Fruit fly (Drosophila melanogaster) whole organism, adult: ENCODE results near the gene CG10681.

Experiments
- CG11617 ChIP-seq: fragments of 200-800 bp; sonication (Bioruptor generic); optimal IDR thresholded peaks from 2 replicates; lab custom pipeline; 2017; ENCODE audit warnings: mild to moderate bottlenecking, missing biosample characterization, missing genetic modification reagents, missing genetic modification characterization
- CG12768 ChIP-seq: fragments of 200-800 bp; sonication (Bioruptor generic); optimal IDR thresholded peaks from 2 replicates; lab custom pipeline; 2017; ENCODE audit warnings: missing biosample characterization, missing genetic modification characterization, mild to moderate bottlenecking, moderate library complexity, missing genetic modification reagents
- CG14711 ChIP-seq: fragments of 200-800 bp; sonication (Bioruptor generic); optimal IDR thresholded peaks from 2 replicates; lab custom pipeline; 2018; ENCODE audit warnings: missing biosample characterization, mild to moderate bottlenecking, missing genetic modification characterization, moderate library complexity
- CG1620 ChIP-seq: fragments of 200-800 bp; sonication (Bioruptor generic); optimal IDR thresholded peaks from 2 replicates; lab custom pipeline; 2016; ENCODE audit warnings: missing biosample characterization, missing genetic modification characterization
- CG33017 ChIP-seq: fragments of 200-800 bp; sonication (Bioruptor generic); optimal IDR thresholded peaks from 2 replicates; lab custom pipeline; 2018; ENCODE audit warnings: missing biosample characterization, mild to moderate bottlenecking, missing genetic modification characterization, moderate library complexity
- CG7101 ChIP-seq: fragments of 200-800 bp; sonication (Bioruptor generic); optimal IDR thresholded peaks from 2 replicates; lab custom pipeline; 2018; ENCODE audit warnings: missing biosample characterization, mild to moderate bottlenecking, missing genetic modification characterization, moderate library complexity
- Clk ChIP-seq: fragments of 200-800 bp; sonication (Bioruptor generic); optimal IDR thresholded peaks from 2 replicates; lab custom pipeline; 2017; ENCODE audit warnings: missing biosample characterization, missing genetic modification characterization
- Crg-1 ChIP-seq: fragments of 200-800 bp; sonication (Bioruptor generic); optimal IDR thresholded peaks from 2 replicates; lab custom pipeline; 2016; ENCODE audit warnings: missing biosample characterization, missing genetic modification characterization
- cnc ChIP-seq, 2 experiments: fragments of >200 bp; optimal IDR thresholded peaks; 2 replicates each; lab custom pipeline; 2017
- kay ChIP-seq: fragments of 200-800 bp; sonication (Bioruptor generic); peaks from one replicate; lab custom pipeline; 2016; ENCODE audit warnings: missing biosample characterization, missing genetic modification characterization, borderline replicate concordance
- ovo ChIP-seq: fragments of 200-800 bp; sonication (Bioruptor generic); optimal IDR thresholded peaks from 2 replicates; lab custom pipeline; 2016; ENCODE audit warnings: missing biosample characterization, missing genetic modification characterization
- toe ChIP-seq: fragments of 200-800 bp; sonication (Bioruptor generic); optimal IDR thresholded peaks from 2 replicates; lab custom pipeline; 2016; ENCODE audit warnings: missing biosample characterization, missing genetic modification characterization

- TF ChIP-seq CG33017 (tag; lab: Kevin White, UChicago), result no peak
- TF ChIP-seq Crg-1 (GFP tag; lab: Kevin White, UChicago), result no peak
- TF ChIP-seq CG7101, result no peak
- no peak for TF ChIP-seq cnc (optimal IDR thresholded peaks at IDR 0.05; lab: Kevin White, UChicago)
- TF ChIP-seq CG14711 (tag; lab: Kevin White, UChicago), result no peak
- TF ChIP-seq Clk (GFP tag; lab: Kevin White, UChicago), result no peak
- TF ChIP-seq CG1620 (GFP tag; lab: Kevin White, UChicago), result no peak
- TF ChIP-seq toe (GFP tag; lab: Kevin White, UChicago), result no peak
- no peak for TF ChIP-seq CG12768 (GFP tag; lab: Kevin White, UChicago)
- no peak for TF ChIP-seq kay (GFP tag; lab: Kevin White, UChicago)
- TF ChIP-seq ovo (GFP tag; lab: Kevin White, UChicago), result no peak
- no peak for TF ChIP-seq CG11617
Measured at dm6 chr3L:12482246-12482645, 19.1 kb upstream of the CG10681 start, which contains the start of gene CG33725.
